Fruit fly (Drosophila melanogaster) whole organism, embryonic: Measurements from ENCODE around the gene CAH9.

Experiments used
- Blimp-1 ChIP-seq: fragments of 200-800 bp; sonication (Bioruptor generic); optimal IDR thresholded peaks from 3 replicates; lab custom pipeline; 2018; ENCODE audit warnings: missing biosample characterization, missing genetic modification characterization, mild to moderate bottlenecking, moderate library complexity, missing genetic modification reagents
- C15 ChIP-seq: fragments of 200-800 bp; sonication (Bioruptor generic); IDR thresholded peaks from 3 replicates; pipeline ENCODE4 v1.3.6; 2022; ENCODE audit warnings: missing biosample characterization, missing genetic modification characterization
- CG10267 ChIP-seq: fragments of 200-800 bp; sonication (Bioruptor generic); optimal IDR thresholded peaks from 2 replicates; lab custom pipeline; 2018; ENCODE audit warnings: missing biosample characterization, mild to moderate bottlenecking, missing genetic modification characterization, moderate library complexity
- CG11723 ChIP-seq: fragments of 200-800 bp; sonication (Bioruptor generic); optimal IDR thresholded peaks from 2 replicates; lab custom pipeline; 2017; ENCODE audit warnings: missing biosample characterization, mild to moderate bottlenecking, missing genetic modification characterization
- CG12071 ChIP-seq: fragments of 200-800 bp; sonication (Bioruptor generic); optimal IDR thresholded peaks from 3 replicates; lab custom pipeline; 2018; ENCODE audit warnings: missing biosample characterization, mild to moderate bottlenecking, missing genetic modification characterization
- CG12219 ChIP-seq: fragments of 200-800 bp; sonication (Bioruptor generic); optimal IDR thresholded peaks from 3 replicates; lab custom pipeline; 2018; ENCODE audit warnings: missing biosample characterization, mild to moderate bottlenecking, missing genetic modification characterization
- CG12236 ChIP-seq: fragments of 200-800 bp; sonication (Bioruptor generic); optimal IDR thresholded peaks from 2 replicates; lab custom pipeline; 2016; ENCODE audit warnings: missing biosample characterization, missing genetic modification characterization
- CG12769 ChIP-seq: fragments of 200-800 bp; sonication (Bioruptor generic); optimal IDR thresholded peaks from 2 replicates; lab custom pipeline; 2019; ENCODE audit warnings: missing biosample characterization, mild to moderate bottlenecking, missing genetic modification characterization, moderate library complexity
- CG14050 ChIP-seq: fragments of 200-800 bp; sonication (Bioruptor generic); IDR thresholded peaks from 3 replicates; pipeline ENCODE4 v1.3.6; 2022; ENCODE audit warnings: missing biosample characterization, missing genetic modification characterization
- CG14667 ChIP-seq: fragments of 200-800 bp; sonication (Bioruptor generic); IDR thresholded peaks from 2 replicates; pipeline ENCODE4 v1.3.6; 2022; ENCODE audit warnings: missing biosample characterization, missing genetic modification characterization
- CG15011 ChIP-seq: fragments of 200-800 bp; sonication (Bioruptor generic); optimal IDR thresholded peaks from 3 replicates; lab custom pipeline; 2018; ENCODE audit warnings: missing biosample characterization, mild to moderate bottlenecking, missing genetic modification characterization
- CG1603 ChIP-seq: fragments of 200-800 bp; sonication (Bioruptor generic); optimal IDR thresholded peaks from 2 replicates; lab custom pipeline; 2019; ENCODE audit warnings: missing biosample characterization, mild to moderate bottlenecking, missing genetic modification characterization, moderate library complexity
- CG16863 ChIP-seq: fragments of 200-800 bp; sonication (Bioruptor generic); optimal IDR thresholded peaks from 3 replicates; lab custom pipeline; 2016; ENCODE audit warnings: missing biosample characterization, missing genetic modification characterization
- CG1832 ChIP-seq: fragments of 200-800 bp; sonication (Bioruptor generic); optimal IDR thresholded peaks from 2 replicates; lab custom pipeline; 2017; ENCODE audit warnings: missing biosample characterization, mild to moderate bottlenecking, missing genetic modification characterization, inconsistent platforms
- CG2199 ChIP-seq: fragments of 200-800 bp; sonication (Bioruptor generic); IDR thresholded peaks from 3 replicates; pipeline ENCODE4 v1.3.6; 2022; ENCODE audit warnings: missing biosample characterization, missing genetic modification characterization
- CG2875 ChIP-seq: fragments of 200-800 bp; sonication (Bioruptor generic); optimal IDR thresholded peaks from 2 replicates; lab custom pipeline; 2017; ENCODE audit warnings: missing biosample characterization, mild to moderate bottlenecking, missing genetic modification characterization, missing genetic modification reagents
- CG31441 ChIP-seq: fragments of 200-800 bp; sonication (Bioruptor generic); IDR thresholded peaks from 2 replicates; pipeline ENCODE4 v1.3.6; 2022; ENCODE audit warnings: missing biosample characterization, missing genetic modification characterization
- CG5953 ChIP-seq: fragments of 200-800 bp; sonication (Bioruptor generic); IDR thresholded peaks from 2 replicates; pipeline ENCODE4 v1.3.6; 2022; ENCODE audit warnings: missing biosample characterization, missing genetic modification characterization
- CHES-1-like ChIP-seq: fragments of 200-800 bp; sonication (Bioruptor generic); optimal IDR thresholded peaks from 2 replicates; lab custom pipeline; 2016; ENCODE audit warnings: missing biosample characterization, missing genetic modification characterization
- CTCF ChIP-seq: fragments of 200-800 bp; sonication (Bioruptor generic); optimal IDR thresholded peaks from 2 replicates; lab custom pipeline; 2017; ENCODE audit warnings: missing biosample characterization, mild to moderate bottlenecking, missing genetic modification characterization, moderate library complexity
- D ChIP-seq, 2 experiments: fragments of 200-800 bp in 1 of 2; fragments of >200 bp in 1 of 2; sonication (Bioruptor generic) in 1 of 2; optimal IDR thresholded peaks; 2 replicates in 1 of 2; 3 replicates in 1 of 2; lab custom pipeline; 2017; ENCODE audit warnings: mild to moderate bottlenecking in 1 of 2, missing biosample characterization in 1 of 2, missing genetic modification characterization in 1 of 2, missing genetic modification reagents in 1 of 2
- Dbx ChIP-seq: fragments of 200-800 bp; sonication (Bioruptor generic); IDR thresholded peaks from 3 replicates; pipeline ENCODE4 v1.3.6; 2022; ENCODE audit warnings: missing biosample characterization, missing genetic modification characterization
- Dip2 ChIP-seq: fragments of 200-800 bp; sonication (Bioruptor generic); IDR thresholded peaks from 2 replicates; pipeline ENCODE4 v1.3.6; 2022; ENCODE audit warnings: missing biosample characterization, missing genetic modification characterization
- Dip3 ChIP-seq: fragments of 200-800 bp; sonication (Bioruptor generic); optimal IDR thresholded peaks from 3 replicates; lab custom pipeline; 2016; ENCODE audit warnings: missing biosample characterization, missing genetic modification characterization
- Dref ChIP-seq: fragments of 200-800 bp; sonication (Bioruptor generic); IDR thresholded peaks from 2 replicates; pipeline ENCODE4 v1.3.6; 2022; ENCODE audit warnings: missing biosample characterization, missing genetic modification characterization
- Drgx ChIP-seq: fragments of 200-800 bp; sonication (Bioruptor generic); IDR thresholded peaks from 2 replicates; pipeline ENCODE4 v1.3.6; 2022; ENCODE audit warnings: missing biosample characterization, missing genetic modification characterization
- Ets97D ChIP-seq: fragments of 200-800 bp; sonication (Bioruptor generic); optimal IDR thresholded peaks from 3 replicates; lab custom pipeline; 2016; ENCODE audit warnings: missing biosample characterization, missing genetic modification characterization
- HHEX ChIP-seq: fragments of 200-800 bp; sonication (Bioruptor generic); optimal IDR thresholded peaks from 3 replicates; lab custom pipeline; 2017; ENCODE audit warnings: missing biosample characterization, mild to moderate bottlenecking, missing genetic modification characterization, missing genetic modification reagents
- Neu2 ChIP-seq: fragments of 200-800 bp; sonication (Bioruptor generic); optimal IDR thresholded peaks from 3 replicates; lab custom pipeline; 2016; ENCODE audit warnings: missing biosample characterization, missing genetic modification characterization, borderline replicate concordance
- Sox100B ChIP-seq: fragments of 200-800 bp; sonication (Bioruptor generic); optimal IDR thresholded peaks from 3 replicates; lab custom pipeline; 2018; ENCODE audit warnings: missing biosample characterization, mild to moderate bottlenecking, missing genetic modification characterization
- ase ChIP-seq: fragments of 200-800 bp; sonication (Bioruptor generic); IDR thresholded peaks from 3 replicates; pipeline ENCODE4 v1.3.6; 2022; ENCODE audit warnings: missing biosample characterization, missing genetic modification characterization
- az2 ChIP-seq: fragments of 200-800 bp; sonication (Bioruptor generic); optimal IDR thresholded peaks from 3 replicates; lab custom pipeline; 2016; ENCODE audit warnings: missing biosample characterization, missing genetic modification characterization
- chm ChIP-seq: fragments of 200-800 bp; sonication (Bioruptor generic); IDR thresholded peaks from 2 replicates; pipeline ENCODE4 v1.3.6; 2022; ENCODE audit warnings: missing biosample characterization, missing genetic modification characterization
- crc ChIP-seq: fragments of 200-800 bp; sonication (Bioruptor generic); optimal IDR thresholded peaks from 2 replicates; lab custom pipeline; 2016; ENCODE audit warnings: missing biosample characterization, missing genetic modification characterization
- crol ChIP-seq: fragments of 200-800 bp; sonication (Bioruptor generic); IDR thresholded peaks from 2 replicates; pipeline ENCODE4 v1.3.6; 2022; ENCODE audit warnings: missing biosample characterization, missing genetic modification characterization
- danr ChIP-seq: fragments of 200-800 bp; sonication (Bioruptor generic); IDR thresholded peaks from 2 replicates; pipeline ENCODE4 v1.3.6; 2022; ENCODE audit warnings: missing biosample characterization, missing genetic modification characterization
- ftz-f1 ChIP-seq: fragments of 200-800 bp; sonication (Bioruptor generic); optimal IDR thresholded peaks from 2 replicates; lab custom pipeline; 2016; ENCODE audit warnings: missing biosample characterization, missing genetic modification characterization
- hbn ChIP-seq: fragments of 200-800 bp; sonication (Bioruptor generic); IDR thresholded peaks from 2 replicates; pipeline ENCODE4 v1.3.6; 2022; ENCODE audit warnings: missing biosample characterization, missing genetic modification characterization; ENCODE audit not compliant: partially characterized antibody
- jigr1 ChIP-seq: fragments of 200-800 bp; sonication (Bioruptor generic); IDR thresholded peaks from 3 replicates; pipeline ENCODE4 v1.3.6; 2022; ENCODE audit warnings: missing biosample characterization, missing genetic modification characterization
- kah ChIP-seq: fragments of 200-800 bp; sonication (Bioruptor generic); optimal IDR thresholded peaks from 2 replicates; lab custom pipeline; 2018; ENCODE audit warnings: missing biosample characterization, mild to moderate bottlenecking, missing genetic modification characterization
- lmd ChIP-seq: fragments of 200-800 bp; sonication (Bioruptor generic); IDR thresholded peaks from 2 replicates; pipeline ENCODE4 v1.3.6; 2022; ENCODE audit warnings: missing biosample characterization, missing genetic modification characterization
- maf-S ChIP-seq: fragments of 200-800 bp; sonication (Bioruptor generic); optimal IDR thresholded peaks from 2 replicates; lab custom pipeline; 2016; ENCODE audit warnings: missing biosample characterization, missing genetic modification characterization
- nom ChIP-seq: fragments of 200-800 bp; sonication (Bioruptor generic); optimal IDR thresholded peaks from 2 replicates; lab custom pipeline; 2017; ENCODE audit warnings: missing biosample characterization, missing genetic modification characterization, mild to moderate bottlenecking, moderate library complexity, missing genetic modification reagents
- rib ChIP-seq: fragments of 200-800 bp; sonication (Bioruptor generic); IDR thresholded peaks from 2 replicates; pipeline ENCODE4 v1.3.6; 2022; ENCODE audit warnings: missing biosample characterization, missing genetic modification characterization
- ro ChIP-seq: fragments of 200-800 bp; sonication (Bioruptor generic); IDR thresholded peaks from 2 replicates; pipeline ENCODE4 v1.3.6; 2022; ENCODE audit warnings: missing biosample characterization, missing genetic modification characterization
- shn ChIP-seq: fragments of 200-800 bp; sonication (Bioruptor generic); optimal IDR thresholded peaks from 3 replicates; lab custom pipeline; 2016; ENCODE audit warnings: missing biosample characterization, missing genetic modification characterization
- so ChIP-seq: fragments of 200-800 bp; sonication (Bioruptor generic); IDR thresholded peaks from 3 replicates; pipeline ENCODE4 v1.3.6; 2022; ENCODE audit warnings: missing biosample characterization, missing genetic modification characterization
- stc ChIP-seq: fragments of 200-800 bp; sonication (Bioruptor generic); IDR thresholded peaks from 2 replicates; pipeline ENCODE4 v1.3.6; 2022; ENCODE audit warnings: missing biosample characterization, missing genetic modification characterization
- tna ChIP-seq: fragments of 200-800 bp; sonication (Bioruptor generic); IDR thresholded peaks from 2 replicates; pipeline ENCODE4 v1.3.6; 2022; ENCODE audit warnings: missing biosample characterization, missing genetic modification characterization; ENCODE audit not compliant: partially characterized antibody
- wdn ChIP-seq: fragments of 200-800 bp; sonication (Bioruptor generic); IDR thresholded peaks from 2 replicates; pipeline ENCODE4 v1.3.6; 2022; ENCODE audit warnings: missing biosample characterization, missing genetic modification characterization
- zfh1 ChIP-seq: fragments of 200-800 bp; sonication (Bioruptor generic); IDR thresholded peaks from 3 replicates; pipeline ENCODE4 v1.3.6; 2022; ENCODE audit warnings: missing biosample characterization, missing genetic modification characterization

The CAH9 gene

DNA sequence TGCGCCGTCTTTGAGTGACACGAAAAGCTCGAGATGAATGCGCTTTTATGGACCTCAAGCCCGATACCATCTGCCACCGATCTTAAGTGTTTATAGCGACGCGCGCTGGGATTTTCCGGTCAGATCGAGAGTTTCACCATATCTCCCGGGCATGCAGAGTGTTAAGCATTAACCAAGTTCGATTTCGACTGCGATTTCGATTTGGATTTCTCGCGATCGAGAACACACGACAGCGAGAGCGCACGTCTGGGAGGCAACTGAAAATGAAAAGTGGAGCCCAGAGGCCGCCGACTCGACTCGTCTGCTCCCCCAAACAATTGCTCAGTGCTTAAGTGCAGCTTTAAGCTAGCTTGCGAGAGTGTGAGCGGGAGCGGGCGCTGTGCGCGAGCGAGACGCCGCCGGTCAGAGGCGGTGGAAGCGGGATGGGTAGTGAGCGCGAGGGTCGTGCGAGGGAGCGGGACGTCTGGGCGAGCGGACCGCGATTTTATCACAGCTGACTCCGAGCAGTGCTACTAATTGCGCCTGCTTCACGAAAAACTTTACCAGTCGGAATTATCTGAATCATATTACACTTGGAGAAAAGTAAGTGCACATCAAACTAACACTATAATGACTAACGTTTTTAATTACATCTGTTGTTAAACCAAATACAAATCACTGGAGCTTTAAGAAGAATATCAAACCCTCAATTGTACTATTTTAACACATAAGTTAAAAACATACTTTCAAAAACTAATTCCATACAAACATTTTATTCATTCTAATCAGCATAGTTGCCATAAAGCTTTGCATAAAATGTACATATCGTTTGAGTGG is 36.0 kb downstream of the CAH9 start, which contains the start of gene spz (continued):
- TF ChIP-seq chm (no peak), shn (GFP tag; lab: Kevin White, UChicago) (no peak), Ets97D (GFP tag; lab: Kevin White, UChicago) (no peak), jigr1 (no peak), CG16863 (GFP tag; lab: Kevin White, UChicago) (no peak), stc (GFP tag; lab: Robert Waterston, UW) (peak; percentile 14; the same call in 1 of the 2 replicates), zfh1 (GFP tag; lab: Robert Waterston, UW) (no peak), HHEX (GFP tag; lab: Kevin White, UChicago) (no peak), CG1603 (tag; lab: Kevin White, UChicago) (peak; percentile 50), C15 (GFP tag; lab: Robert Waterston, UW) (no peak), CG31441 (no peak), az2 (GFP tag; lab: Kevin White, UChicago) (no peak), tna (GFP tag; lab: Robert Waterston, UW) (no peak), Dbx (GFP tag; lab: Robert Waterston, UW) (no peak), CG14050 (GFP tag; lab: Robert Waterston, UW) (no peak), Blimp-1 (GFP tag; lab: Kevin White, UChicago) (peak; percentile 81), D (optimal IDR thresholded peaks at IDR 0.05; lab: Kevin White, UChicago) (no peak), D (GFP tag; optimal IDR thresholded peaks at IDR 0.05; lab: Kevin White, UChicago) (no peak), CG10267 (tag; lab: Kevin White, UChicago) (no peak), CG2199 (GFP tag; lab: Robert Waterston, UW) (no peak), maf-S (GFP tag; lab: Kevin White, UChicago) (no peak), CG5953 (no peak), CG2875 (no peak), Sox100B (GFP tag; lab: Kevin White, UChicago) (peak; percentile 8), CG11723 (GFP tag; lab: Kevin White, UChicago) (no peak), CHES-1-like (GFP tag; lab: Kevin White, UChicago) (no peak), rib (no peak), CG12236 (GFP tag; lab: Kevin White, UChicago) (no peak), CG1832 (GFP tag; lab: Kevin White, UChicago) (peak; percentile 86), CTCF (GFP tag; lab: Kevin White, UChicago) (no peak), CG15011 (GFP tag; lab: Kevin White, UChicago) (no peak), Drgx (GFP tag; lab: Robert Waterston, UW) (peak; percentile 30; the same call in 1 of the 2 replicates), crol (GFP tag; lab: Robert Waterston, UW) (peak; percentile 95), so (GFP tag; lab: Robert Waterston, UW) (no peak), Dip2 (GFP tag; lab: Robert Waterston, UW) (no peak), wdn (GFP tag; lab: Robert Waterston, UW) (no peak), CG12071 (GFP tag; lab: Kevin White, UChicago) (no peak), kah (GFP tag; lab: Kevin White, UChicago) (no peak), CG12219 (GFP tag; lab: Kevin White, UChicago) (no peak), hbn (0 out of 2 replicates have a peak, but pooled peaks have one; percentile 24), danr (GFP tag; lab: Robert Waterston, UW) (no peak), Dref (GFP tag; lab: Robert Waterston, UW) (no peak), ase (GFP tag; lab: Robert Waterston, UW) (no peak), nom (GFP tag; lab: Kevin White, UChicago) (peak; percentile 2), CG14667 (GFP tag; lab: Robert Waterston, UW) (no peak), CG12769 (peak; percentile 79), crc (GFP tag; lab: Kevin White, UChicago) (no peak), Dip3 (GFP tag; lab: Kevin White, UChicago) (no peak), ro (no peak), Neu2 (GFP tag; lab: Kevin White, UChicago) (no peak), ftz-f1 (GFP tag; lab: Kevin White, UChicago) (peak; percentile 60), lmd (GFP tag; lab: Robert Waterston, UW) (no peak)
